Fruit fly (Drosophila melanogaster) whole organism, pupa: ENCODE results near the gene Taf1.

Source experiments
- CG10348 ChIP-seq: fragments of 200-800 bp; sonication (Bioruptor generic); IDR thresholded peaks from 2 replicates; pipeline ENCODE4 v1.3.6; 2022; ENCODE audit warnings: missing biosample characterization, missing genetic modification characterization
- CG12605 ChIP-seq: fragments of 200-800 bp; sonication (Bioruptor generic); IDR thresholded peaks from 2 replicates; pipeline ENCODE4 v1.3.6; 2022; ENCODE audit warnings: missing biosample characterization, missing genetic modification characterization
- CG15710 ChIP-seq: fragments of 200-800 bp; sonication (Bioruptor generic); optimal IDR thresholded peaks from 2 replicates; lab custom pipeline; 2018; ENCODE audit warnings: missing biosample characterization, mild to moderate bottlenecking, missing genetic modification characterization, moderate library complexity
- CG32121 ChIP-seq: fragments of 200-800 bp; sonication (Bioruptor generic); IDR thresholded peaks from 2 replicates; pipeline ENCODE4 v1.3.6; 2022; ENCODE audit warnings: missing biosample characterization, missing genetic modification characterization
- CG4496 ChIP-seq: fragments of 200-800 bp; sonication (Bioruptor generic); IDR thresholded peaks from 3 replicates; pipeline ENCODE4 v1.3.6; 2022; ENCODE audit warnings: missing biosample characterization, missing genetic modification characterization
- CG8301 ChIP-seq: fragments of 200-800 bp; sonication (Bioruptor generic); optimal IDR thresholded peaks from 2 replicates; lab custom pipeline; 2018; ENCODE audit warnings: missing biosample characterization, mild to moderate bottlenecking, missing genetic modification characterization
- CG9948 ChIP-seq: fragments of 200-800 bp; sonication (Bioruptor generic); optimal IDR thresholded peaks from 2 replicates; lab custom pipeline; 2018; ENCODE audit warnings: missing biosample characterization, mild to moderate bottlenecking, missing genetic modification characterization, moderate library complexity
- D1 ChIP-seq: fragments of 200-800 bp; sonication (Bioruptor generic); optimal IDR thresholded peaks from 2 replicates; lab custom pipeline; 2018; ENCODE audit warnings: missing biosample characterization, mild to moderate bottlenecking, missing genetic modification characterization, moderate library complexity
- EcR ChIP-seq: fragments of 200-800 bp; sonication (Bioruptor generic); optimal IDR thresholded peaks from 3 replicates; lab custom pipeline; 2019; ENCODE audit warnings: missing biosample characterization, missing genetic modification characterization, mild to moderate bottlenecking, moderate library complexity, missing genetic modification reagents
- Ets98B ChIP-seq: fragments of 200-800 bp; sonication (Bioruptor generic); IDR thresholded peaks from 2 replicates; pipeline ENCODE4 v1.3.6; 2022; ENCODE audit warnings: missing biosample characterization, missing genetic modification characterization
- Pif1A ChIP-seq: fragments of 200-800 bp; sonication (Bioruptor generic); optimal IDR thresholded peaks from 3 replicates; lab custom pipeline; 2016; ENCODE audit warnings: missing biosample characterization, missing genetic modification characterization
- Snoo ChIP-seq: fragments of 200-800 bp; sonication (Bioruptor generic); optimal IDR thresholded peaks from 3 replicates; lab custom pipeline; 2017; ENCODE audit warnings: missing biosample characterization, mild to moderate bottlenecking, missing genetic modification characterization, inconsistent platforms
- fd96Ca ChIP-seq: fragments of 200-800 bp; sonication (Bioruptor generic); IDR thresholded peaks from 3 replicates; pipeline ENCODE4 v1.3.6; 2022; ENCODE audit warnings: missing biosample characterization, missing genetic modification characterization

- TF ChIP-seq CG32121 (GFP tag; lab: Robert Waterston, UW) = no peak
- TF ChIP-seq fd96Ca (GFP tag; lab: Robert Waterston, UW) = no peak; the same call in 2 of the 3 replicates
- TF ChIP-seq D1 (tag; lab: Kevin White, UChicago) = no peak
- TF ChIP-seq Pif1A (GFP tag; lab: Kevin White, UChicago) = no peak
- no peak for TF ChIP-seq CG8301 (tag; lab: Kevin White, UChicago)
- no peak for TF ChIP-seq CG10348 (GFP tag; lab: Robert Waterston, UW)
- no peak for TF ChIP-seq Snoo (tag; lab: Kevin White, UChicago)
- no peak for TF ChIP-seq EcR
- no peak for TF ChIP-seq CG9948
- no peak for TF ChIP-seq CG15710
- TF ChIP-seq Ets98B (GFP tag; lab: Robert Waterston, UW) = no peak
- TF ChIP-seq CG4496 (GFP tag; lab: Robert Waterston, UW) = no peak
- TF ChIP-seq CG12605 (GFP tag; lab: Robert Waterston, UW) = no peak
Measured at dm6 chr3R:6662613-6663288, 16.1 kb downstream of the Taf1 start.
